Fruit fly (Drosophila melanogaster): Measurements from ENCODE around the gene CG42613.

DNA sequence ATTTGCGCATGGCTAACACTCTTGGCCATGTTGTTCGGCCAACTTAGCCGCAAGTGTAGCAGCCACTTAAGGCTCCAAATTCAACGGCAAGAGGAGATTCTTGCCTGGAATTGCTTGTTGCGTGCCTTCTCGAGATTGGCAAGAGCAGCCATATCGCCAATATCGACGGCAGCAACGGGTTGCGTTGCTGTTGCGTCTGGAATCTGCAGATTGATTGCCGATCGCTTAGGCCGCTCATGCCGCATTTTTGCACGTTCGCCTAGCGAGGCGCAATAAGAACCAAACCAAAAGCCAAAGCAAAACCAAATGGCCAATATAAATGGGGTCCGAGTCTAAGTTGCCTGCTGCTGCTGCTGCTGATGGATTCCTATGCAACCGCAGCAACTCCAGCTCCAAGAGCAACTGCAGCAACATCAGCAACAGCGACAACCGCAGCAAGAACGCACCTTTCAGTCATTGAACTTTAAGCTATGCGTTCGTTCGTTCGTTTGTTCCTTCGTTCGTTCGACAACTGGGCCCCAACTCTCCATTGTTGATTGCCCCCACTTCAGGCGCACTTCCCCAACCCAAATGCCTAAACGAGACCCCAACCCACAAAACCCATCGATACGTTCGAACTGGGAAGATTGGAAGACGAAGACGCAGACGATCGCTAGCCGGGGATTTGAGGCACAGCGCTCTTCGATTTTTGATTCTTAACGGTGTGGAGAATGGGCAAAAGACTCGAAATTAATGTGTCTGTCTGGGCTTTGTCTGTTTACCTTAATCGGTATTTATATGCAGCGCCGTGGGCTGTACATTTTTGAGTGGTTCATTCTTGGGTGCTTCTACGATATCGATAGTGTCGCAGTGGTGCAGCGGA is 60.2 kb downstream of the CG42613 start:
- no peak for TF ChIP-seq Eip93F (GFP tag; optimal IDR thresholded peaks at IDR 0.05)
- TF ChIP-seq CG8119 (GFP tag; IDR thresholded peaks at IDR 0.05): no peak
- no peak for TF ChIP-seq Blimp-1 (GFP tag; optimal IDR thresholded peaks at IDR 0.05)
- no peak for TF ChIP-seq spab (GFP tag; optimal IDR thresholded peaks at IDR 0.05)
- no peak for TF ChIP-seq acj6 (GFP tag; optimal IDR thresholded peaks at IDR 0.05)
- TF ChIP-seq lz (GFP tag; optimal IDR thresholded peaks at IDR 0.05): no peak
- TF ChIP-seq Lpt (GFP tag; optimal IDR thresholded peaks at IDR 0.05): no peak
- no peak for TF ChIP-seq Hr4 (GFP tag; optimal IDR thresholded peaks at IDR 0.05)
- TF ChIP-seq fkh (GFP tag; optimal IDR thresholded peaks at IDR 0.05): no peak
- TF ChIP-seq Gug (GFP tag; IDR thresholded peaks at IDR 0.05): no peak
- TF ChIP-seq CG9139 (GFP tag; optimal IDR thresholded peaks at IDR 0.05): no peak
- TF ChIP-seq Smox (GFP tag; optimal IDR thresholded peaks at IDR 0.05): no peak
- TF ChIP-seq svp (GFP tag): no peak
